Worm (Caenorhabditis elegans): ENCODE results near the gene molo-1.

DNA sequence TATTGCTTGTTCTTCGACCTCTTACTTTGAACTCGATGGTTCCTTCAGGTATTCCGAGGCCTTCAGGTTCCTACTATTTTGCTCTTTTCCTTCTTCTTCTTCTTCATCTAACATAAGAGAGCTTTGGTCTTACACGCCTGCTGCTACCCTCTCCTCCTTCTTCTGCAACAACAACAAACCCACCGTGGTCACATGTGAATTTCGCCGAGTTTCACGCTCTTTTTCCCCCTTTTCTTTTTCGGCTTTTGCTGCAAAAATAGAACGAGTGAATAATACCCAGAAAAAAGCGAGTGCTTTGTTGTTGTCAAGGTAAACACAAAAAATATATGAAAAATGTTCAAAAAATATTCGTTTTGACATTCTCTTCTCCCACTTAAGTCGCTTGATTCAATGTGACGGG lies 49.6 kb downstream of the molo-1 start:
- TF ChIP-seq him-1 (tag; optimal IDR thresholded peaks at IDR 0.05), result no peak
- no peak for TF ChIP-seq dao-5 (tag; optimal IDR thresholded peaks at IDR 0.05)

Measured in whole organism, L4/young adult.